Worm (Caenorhabditis elegans): ENCODE measurements around the gene C45B11.9.
A peak's percentile ranks its signal among the peaks of the same experiment; 100 is the strongest.

The C45B11.9 gene

DNA sequence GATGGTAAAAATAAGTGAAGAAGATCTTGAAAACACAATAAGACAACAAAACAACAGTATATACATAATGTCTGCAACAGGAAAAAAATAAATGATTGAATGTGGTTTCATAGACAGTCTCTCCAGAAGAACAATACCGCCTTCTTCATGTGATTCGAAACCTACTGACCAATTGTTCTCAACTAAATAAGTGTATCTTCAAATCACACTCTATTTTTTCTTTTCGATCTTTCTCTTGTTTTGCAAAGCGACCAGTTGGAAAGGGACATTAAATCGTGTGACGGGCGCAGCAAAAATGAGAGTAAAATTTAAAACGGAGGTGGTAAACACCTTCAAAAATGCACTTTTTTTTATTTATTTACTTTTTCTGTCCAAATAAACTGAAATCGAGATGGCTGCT is 21.8 kb downstream of the C45B11.9 start:
- no peak for TF ChIP-seq nhr-76 (tag; optimal IDR thresholded peaks at IDR 0.05)
- TF ChIP-seq elt-1 (tag; optimal IDR thresholded peaks at IDR 0.05), result no peak
- no peak for TF ChIP-seq ceh-82 (tag; optimal IDR thresholded peaks at IDR 0.05)
- peak; percentile 4 for TF ChIP-seq nhr-23 (tag; optimal IDR thresholded peaks at IDR 0.05)
- no peak for TF ChIP-seq unc-62 (GFP tag; optimal IDR thresholded peaks at IDR 0.05)
- no peak for TF ChIP-seq ztf-4 (tag; optimal IDR thresholded peaks at IDR 0.05)
- TF ChIP-seq skn-1 (tag; optimal IDR thresholded peaks at IDR 0.05), result no peak
- TF ChIP-seq egl-27 (tag; optimal IDR thresholded peaks at IDR 0.05), result no peak

DNA sequence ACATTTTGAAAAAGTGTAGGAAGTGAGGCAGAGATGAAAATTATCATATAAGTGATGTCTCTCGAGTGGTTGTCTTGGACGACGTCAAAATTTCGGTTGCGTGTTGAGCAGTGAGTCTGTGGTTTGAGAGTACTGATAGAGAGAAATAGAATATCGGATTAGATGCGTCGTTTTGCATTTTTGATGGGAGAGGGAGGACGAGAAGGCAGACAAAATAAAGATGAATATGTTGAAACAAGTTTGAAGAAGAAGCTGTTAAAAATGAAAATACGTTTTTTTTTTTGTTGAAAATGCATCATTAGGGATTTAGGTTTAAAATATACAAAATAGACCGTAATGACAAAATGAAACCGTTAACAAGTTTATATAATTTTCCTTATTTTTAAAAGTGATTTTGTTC is 23.0 kb downstream of the C45B11.9 start, which contains the start of gene T04C12.9:
TSS of gene T04C12.9 (minus strand) at position 101 of the 400 bp plus-strand sequence.
- TF ChIP-seq jun-1 (tag; optimal IDR thresholded peaks at IDR 0.05), result no peak
- no peak for TF ChIP-seq nhr-76 (tag; optimal IDR thresholded peaks at IDR 0.05)
- TF ChIP-seq sea-2 (GFP tag; optimal IDR thresholded peaks at IDR 0.05), result no peak
- no peak for TF ChIP-seq pqm-1 (tag; optimal IDR thresholded peaks at IDR 0.05)
- TF ChIP-seq mml-1 (tag; optimal IDR thresholded peaks at IDR 0.05), result no peak
- no peak for TF ChIP-seq elt-3 (tag; optimal IDR thresholded peaks at IDR 0.05)
- TF ChIP-seq nhr-12 (tag; optimal IDR thresholded peaks at IDR 0.05), result no peak
- TF ChIP-seq nhr-11 (tag; optimal IDR thresholded peaks at IDR 0.05), result no peak
- no peak for TF ChIP-seq daf-12 (tag; optimal IDR thresholded peaks at IDR 0.05)

DNA sequence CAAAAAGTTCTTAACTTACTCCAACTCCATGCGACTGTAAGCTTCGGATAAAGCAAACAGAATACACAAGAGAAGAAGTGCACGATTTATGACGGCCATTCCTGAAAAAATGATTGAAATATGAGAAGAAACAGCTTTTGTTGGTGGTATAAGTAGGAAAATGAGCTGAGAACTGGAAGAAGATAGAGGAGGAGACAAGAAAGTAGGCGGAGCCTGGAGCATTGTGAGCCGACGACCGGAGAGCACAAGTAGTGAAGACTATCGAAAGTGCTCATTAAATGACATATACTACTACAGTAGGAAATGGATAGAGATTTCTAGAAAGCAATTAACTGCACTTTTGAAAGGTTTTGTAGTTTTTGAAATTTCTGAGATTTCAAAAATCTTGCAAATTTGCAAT is 25.4 kb downstream of the C45B11.9 start, which contains the start of gene nlp-80:
TSS of gene nlp-80 (minus strand) at position 101 of the 400 bp plus-strand sequence.
- no peak for TF ChIP-seq lsy-12 (tag; optimal IDR thresholded peaks at IDR 0.05)
- no peak for TF ChIP-seq snpc-4 (tag; optimal IDR thresholded peaks at IDR 0.05)
- no peak for TF ChIP-seq zag-1 (tag; optimal IDR thresholded peaks at IDR 0.05)
- no peak for TF ChIP-seq ztf-4 (tag; optimal IDR thresholded peaks at IDR 0.05)
- no peak for TF ChIP-seq R02D3.7 (tag; optimal IDR thresholded peaks at IDR 0.05)
- no peak for TF ChIP-seq mdl-1 (tag; optimal IDR thresholded peaks at IDR 0.05)
- no peak for TF ChIP-seq fkh-10 (GFP tag; optimal IDR thresholded peaks at IDR 0.05)
- no peak for TF ChIP-seq nhr-23 (tag; optimal IDR thresholded peaks at IDR 0.05)
- no peak for TF ChIP-seq unc-62 (GFP tag; optimal IDR thresholded peaks at IDR 0.05)
- TF ChIP-seq sea-2 (GFP tag; optimal IDR thresholded peaks at IDR 0.05), result no peak
- TF ChIP-seq ceh-9 (tag; optimal IDR thresholded peaks at IDR 0.05), result no peak
- no peak for TF ChIP-seq elt-3 (tag; optimal IDR thresholded peaks at IDR 0.05)

DNA sequence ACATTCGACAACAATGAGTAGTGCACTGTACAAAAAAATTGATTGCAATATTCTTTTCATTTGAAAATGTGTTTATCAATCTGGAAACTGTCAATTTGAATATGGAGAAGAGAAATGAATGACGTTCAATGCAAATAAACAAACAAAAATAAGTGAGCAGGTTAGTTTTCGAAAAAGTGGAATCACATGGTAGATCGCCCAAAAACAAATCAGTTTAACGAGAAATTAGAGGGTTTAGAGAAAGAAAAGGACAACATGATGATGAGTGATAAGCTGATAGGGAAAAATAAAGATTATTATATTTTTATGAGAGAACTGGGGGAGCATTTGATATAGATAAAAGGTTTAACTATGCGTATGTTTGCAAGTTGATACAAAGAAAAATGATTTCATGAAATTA is 29.2 kb downstream of the C45B11.9 start, which contains the start of gene T04C12.8:
TSS of gene T04C12.8 (minus strand) at position 82 of the 400 bp plus-strand sequence.
- TF ChIP-seq egl-27 (tag; optimal IDR thresholded peaks at IDR 0.05), result no peak
- TF ChIP-seq ama-1 (optimal IDR thresholded peaks at IDR 0.05), result no peak
- TF ChIP-seq skn-1 (tag; optimal IDR thresholded peaks at IDR 0.05), result no peak
- TF ChIP-seq ztf-4 (tag; optimal IDR thresholded peaks at IDR 0.05), result no peak
- no peak for TF ChIP-seq egl-5 (tag; optimal IDR thresholded peaks at IDR 0.05)
- no peak for TF ChIP-seq nhr-67 (tag; optimal IDR thresholded peaks at IDR 0.05)
- TF ChIP-seq pha-4 (tag; optimal IDR thresholded peaks at IDR 0.05), result peak; percentile 83
- no peak for TF ChIP-seq ztf-11 (tag; optimal IDR thresholded peaks at IDR 0.05)
- no peak for TF ChIP-seq ceh-28 (tag; optimal IDR thresholded peaks at IDR 0.05)
- no peak for TF ChIP-seq lin-39 (tag; optimal IDR thresholded peaks at IDR 0.05)
- no peak for TF ChIP-seq sea-2 (GFP tag; optimal IDR thresholded peaks at IDR 0.05)
- TF ChIP-seq elt-3 (tag; optimal IDR thresholded peaks at IDR 0.05), result no peak
- no peak for TF ChIP-seq nhr-11 (tag; optimal IDR thresholded peaks at IDR 0.05)
- TF ChIP-seq zag-1 (tag; optimal IDR thresholded peaks at IDR 0.05), result no peak
- no peak for TF ChIP-seq unc-62 (GFP tag; optimal IDR thresholded peaks at IDR 0.05)
- TF ChIP-seq nhr-28 (tag; optimal IDR thresholded peaks at IDR 0.05), result no peak
- TF ChIP-seq daf-12 (tag; optimal IDR thresholded peaks at IDR 0.05), result no peak
- TF ChIP-seq nhr-43 (tag; optimal IDR thresholded peaks at IDR 0.05; ENCODE audit: poor library complexity, severe bottlenecking), result no peak
- TF ChIP-seq fkh-10 (GFP tag; optimal IDR thresholded peaks at IDR 0.05), result no peak
- no peak for TF ChIP-seq snpc-4 (tag; optimal IDR thresholded peaks at IDR 0.05)
- no peak for TF ChIP-seq mdl-1 (tag; optimal IDR thresholded peaks at IDR 0.05)
- peak; percentile 98 for TF ChIP-seq elt-2 (tag; optimal IDR thresholded peaks at IDR 0.05)
- TF ChIP-seq tbx-2 (tag; optimal IDR thresholded peaks at IDR 0.05), result no peak
- TF ChIP-seq eor-1 (tag; optimal IDR thresholded peaks at IDR 0.05), result no peak
- no peak for TF ChIP-seq aly-2 (tag; optimal IDR thresholded peaks at IDR 0.05)
- TF ChIP-seq nhr-25 (tag; optimal IDR thresholded peaks at IDR 0.05), result no peak
- peak; percentile 86 for TF ChIP-seq jun-1 (tag; optimal IDR thresholded peaks at IDR 0.05)
- peak; percentile 99 for TF ChIP-seq pqm-1 (tag; optimal IDR thresholded peaks at IDR 0.05)
- no peak for TF ChIP-seq ceh-9 (tag; optimal IDR thresholded peaks at IDR 0.05)
- TF ChIP-seq fkh-2 (tag; optimal IDR thresholded peaks at IDR 0.05), result no peak
- TF ChIP-seq nhr-12 (tag; optimal IDR thresholded peaks at IDR 0.05), result no peak
- TF ChIP-seq nfya-1 (tag; optimal IDR thresholded peaks at IDR 0.05; ENCODE audit: insufficient read depth), result no peak

Data from whole organism, L3 larva.